Worm (Caenorhabditis elegans): ENCODE measurements around the gene C55A6.11.

DNA sequence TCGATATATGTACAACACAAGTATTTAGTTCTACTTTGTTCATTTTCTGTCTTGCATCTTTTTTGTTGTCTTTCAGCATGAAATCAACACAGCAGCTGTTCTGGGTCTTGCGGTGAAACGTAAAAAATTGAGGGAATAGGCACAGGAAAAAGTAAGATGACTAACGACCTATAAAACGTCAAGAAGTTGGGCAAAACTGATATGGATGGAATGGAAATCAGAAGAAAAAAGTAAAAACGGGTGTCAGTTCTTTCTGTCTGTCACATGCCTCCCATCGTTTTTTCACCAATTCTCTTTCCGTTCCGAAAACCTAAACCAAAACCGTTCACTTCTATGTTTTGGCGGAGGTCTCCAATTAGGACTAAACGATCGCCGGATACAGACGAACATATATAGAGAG lies 19.3 kb upstream of the C55A6.11 start:
- TF ChIP-seq F13C5.2 (tag; optimal IDR thresholded peaks at IDR 0.05) (no peak), ceh-13 (GFP tag; optimal IDR thresholded peaks at IDR 0.05) (no peak)

Measured in whole organism, early embryonic.